Worm (Caenorhabditis elegans): ENCODE results near the gene mec-5.

- TF ChIP-seq unc-130 (tag; optimal IDR thresholded peaks at IDR 0.05) (no peak), fkh-10 (GFP tag; optimal IDR thresholded peaks at IDR 0.05) (no peak), mep-1 (tag; optimal IDR thresholded peaks at IDR 0.05) (no peak), zag-1 (tag; optimal IDR thresholded peaks at IDR 0.05) (no peak), fos-1 (tag; optimal IDR thresholded peaks at IDR 0.05) (no peak), C04F5.9 (tag; optimal IDR thresholded peaks at IDR 0.05) (no peak), nhr-20 (tag; optimal IDR thresholded peaks at IDR 0.05) (no peak), lir-3 (tag; optimal IDR thresholded peaks at IDR 0.05; ENCODE audit: poor library complexity) (no peak)
These were observed 2.0 kb downstream of the mec-5 start for ce11 chrX:15945806-15946205.
